Worm (Caenorhabditis elegans) whole organism, L4/young adult: ENCODE results near the gene vab-2.

Source experiments
- W03F9.2 ChIP-seq: fragments of 150-350 bp; optimal IDR thresholded peaks from 2 replicates; lab custom pipeline; 2014; ENCODE audit warnings: missing biosample characterization, missing genetic modification characterization
- dao-5 ChIP-seq: sonication (generic microtip); optimal IDR thresholded peaks from 2 replicates; lab custom pipeline; 2016; ENCODE audit warnings: missing genotype, missing genetic modification characterization, moderate library complexity, missing compliant biosample characterization
- him-1 ChIP-seq: sonication (generic microtip); optimal IDR thresholded peaks from 2 replicates; lab custom pipeline; 2016; ENCODE audit warnings: missing genotype, missing genetic modification reagents, missing genetic modification characterization, missing compliant biosample characterization

DNA sequence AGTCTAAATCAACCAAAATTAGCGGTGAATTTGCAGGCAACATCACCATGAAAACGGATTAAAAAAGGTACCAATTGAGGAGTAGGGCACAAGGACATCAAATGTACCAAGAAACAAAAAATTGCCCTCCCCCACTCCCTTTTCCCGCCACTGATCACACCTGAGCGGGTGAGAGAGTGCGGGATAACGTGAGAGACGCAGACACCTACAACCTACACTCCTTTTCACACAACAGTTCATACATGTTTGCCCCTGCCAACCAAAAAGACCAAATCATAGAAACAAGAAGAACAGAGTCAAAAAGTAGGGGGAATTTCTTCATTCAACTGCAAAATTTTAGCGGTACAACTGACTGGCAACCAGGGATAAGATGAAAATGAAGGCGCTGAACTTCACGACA lies 14.3 kb downstream of the vab-2 start:
- no peak for TF ChIP-seq him-1 (tag; lab: Kevin White, UChicago)
- no peak for TF ChIP-seq dao-5 (tag; lab: Kevin White, UChicago)
- no peak for TF ChIP-seq W03F9.2 (tag; lab: Kevin White, UChicago)
